Fruit fly (Drosophila melanogaster) whole organism, prepupa: ENCODE data around the gene CG13376.

ENCODE experiments used
- CG10631 ChIP-seq: fragments of 200-800 bp; sonication (Bioruptor generic); optimal IDR thresholded peaks from 2 replicates; lab custom pipeline; 2016; ENCODE audit warnings: missing biosample characterization, missing genetic modification characterization
- CG10669 ChIP-seq: fragments of 200-800 bp; sonication (Bioruptor generic); optimal IDR thresholded peaks from 3 replicates; lab custom pipeline; 2018; ENCODE audit warnings: missing biosample characterization, mild to moderate bottlenecking, missing genetic modification characterization, moderate library complexity
- CG11294 ChIP-seq: fragments of 200-800 bp; sonication (Bioruptor generic); IDR thresholded peaks from 2 replicates; pipeline ENCODE4 v1.3.6; 2022; ENCODE audit warnings: missing biosample characterization, missing genetic modification characterization
- CG11902 ChIP-seq: fragments of 200-800 bp; sonication (Bioruptor generic); optimal IDR thresholded peaks from 3 replicates; lab custom pipeline; 2016; ENCODE audit warnings: missing biosample characterization, missing genetic modification characterization
- CG1621 ChIP-seq: fragments of 200-800 bp; sonication (Bioruptor generic); optimal IDR thresholded peaks from 3 replicates; lab custom pipeline; 2018; ENCODE audit warnings: missing biosample characterization, mild to moderate bottlenecking, missing genetic modification characterization
- CG31627 ChIP-seq: fragments of 200-800 bp; sonication (Bioruptor generic); optimal IDR thresholded peaks from 3 replicates; lab custom pipeline; 2016; ENCODE audit warnings: missing biosample characterization, missing genetic modification characterization
- CG34406 ChIP-seq: fragments of 200-800 bp; sonication (Bioruptor generic); optimal IDR thresholded peaks from 3 replicates; lab custom pipeline; 2016; ENCODE audit warnings: missing biosample characterization, missing genetic modification characterization
- CG3919 ChIP-seq: fragments of 200-800 bp; sonication (Bioruptor generic); optimal IDR thresholded peaks from 3 replicates; lab custom pipeline; 2016; ENCODE audit warnings: missing biosample characterization, missing genetic modification characterization
- CG6163 ChIP-seq: fragments of 200-800 bp; sonication (Bioruptor generic); IDR thresholded peaks from 3 replicates; pipeline ENCODE4 v1.3.6; 2022; ENCODE audit warnings: missing biosample characterization, missing genetic modification characterization
- CG6808 ChIP-seq: fragments of 200-800 bp; sonication (Bioruptor generic); optimal IDR thresholded peaks from 3 replicates; lab custom pipeline; 2017; ENCODE audit warnings: missing biosample characterization, missing genetic modification characterization, mild to moderate bottlenecking, moderate library complexity, missing genetic modification reagents
- CG8119 ChIP-seq: fragments of 200-800 bp; sonication (Bioruptor generic); IDR thresholded peaks from 3 replicates; pipeline ENCODE4 v1.3.6; 2022; ENCODE audit warnings: missing biosample characterization, missing genetic modification characterization
- CG8319 ChIP-seq: fragments of 200-800 bp; sonication (Bioruptor generic); optimal IDR thresholded peaks from 3 replicates; lab custom pipeline; 2016; ENCODE audit warnings: missing biosample characterization, missing genetic modification characterization
- Eip75B ChIP-seq: fragments of 200-800 bp; sonication (Bioruptor generic); optimal IDR thresholded peaks from 3 replicates; lab custom pipeline; 2016; ENCODE audit warnings: missing biosample characterization, missing genetic modification characterization
- Eip78C ChIP-seq: fragments of 200-800 bp; sonication (Bioruptor generic); peaks from one replicate; lab custom pipeline; 2016; ENCODE audit warnings: missing biosample characterization, missing genetic modification characterization
- Ets96B ChIP-seq: fragments of 200-800 bp; optimal IDR thresholded peaks from 2 replicates; lab custom pipeline; 2019; ENCODE audit warnings: missing biosample characterization, mild to moderate bottlenecking, missing genetic modification characterization, moderate library complexity
- Gug ChIP-seq: fragments of 200-800 bp; sonication (Bioruptor generic); IDR thresholded peaks from 2 replicates; pipeline ENCODE4 v1.3.6; 2022; ENCODE audit warnings: missing biosample characterization, missing genetic modification characterization
- Hr39 ChIP-seq: fragments of 200-800 bp; sonication (Bioruptor generic); optimal IDR thresholded peaks from 2 replicates; lab custom pipeline; 2016; ENCODE audit warnings: missing biosample characterization, missing genetic modification characterization
- Hr4 ChIP-seq: fragments of 200-800 bp; sonication (Bioruptor generic); optimal IDR thresholded peaks from 3 replicates; lab custom pipeline; 2016; ENCODE audit warnings: missing biosample characterization, missing genetic modification characterization
- Lpt ChIP-seq: fragments of 200-800 bp; sonication (Bioruptor generic); optimal IDR thresholded peaks from 3 replicates; lab custom pipeline; 2016; ENCODE audit warnings: missing biosample characterization, missing genetic modification characterization
- Met ChIP-seq: fragments of 200-800 bp; sonication (Bioruptor generic); optimal IDR thresholded peaks from 3 replicates; lab custom pipeline; 2016; ENCODE audit warnings: missing biosample characterization, missing genetic modification characterization
- OdsH ChIP-seq: fragments of 200-800 bp; sonication (Bioruptor generic); optimal IDR thresholded peaks from 3 replicates; lab custom pipeline; 2016; ENCODE audit warnings: missing biosample characterization, missing genetic modification characterization
- Smox ChIP-seq: fragments of 200-800 bp; sonication (Bioruptor generic); optimal IDR thresholded peaks from 3 replicates; lab custom pipeline; 2016; ENCODE audit warnings: missing biosample characterization, missing genetic modification characterization
- Sox102F ChIP-seq: fragments of 200-800 bp; sonication (Bioruptor generic); optimal IDR thresholded peaks from 2 replicates; lab custom pipeline; 2016; ENCODE audit warnings: missing biosample characterization, mild to moderate bottlenecking, missing genetic modification characterization
- Sox14 ChIP-seq: fragments of 200-800 bp; sonication (Bioruptor generic); optimal IDR thresholded peaks from 3 replicates; lab custom pipeline; 2016; ENCODE audit warnings: missing biosample characterization, missing genetic modification characterization
- Sox15 ChIP-seq: fragments of 200-800 bp; sonication (Bioruptor generic); optimal IDR thresholded peaks from 3 replicates; lab custom pipeline; 2016; ENCODE audit warnings: missing biosample characterization, missing genetic modification characterization
- achi ChIP-seq: fragments of 200-800 bp; sonication (Bioruptor generic); optimal IDR thresholded peaks from 3 replicates; lab custom pipeline; 2016; ENCODE audit warnings: missing biosample characterization, missing genetic modification characterization
- cyc ChIP-seq: fragments of 200-800 bp; sonication (Bioruptor generic); optimal IDR thresholded peaks from 3 replicates; lab custom pipeline; 2016; ENCODE audit warnings: missing biosample characterization, missing genetic modification characterization
- dsx ChIP-seq: fragments of 200-800 bp; optimal IDR thresholded peaks from 3 replicates; lab custom pipeline; 2019; ENCODE audit warnings: missing biosample characterization, mild to moderate bottlenecking, missing genetic modification characterization, moderate library complexity; ENCODE audit not compliant: poor library complexity, severe bottlenecking
- eg ChIP-seq: fragments of 200-800 bp; sonication (Bioruptor generic); IDR thresholded peaks from 3 replicates; pipeline ENCODE4 v1.3.6; 2022; ENCODE audit warnings: missing biosample characterization, missing genetic modification characterization
- esn ChIP-seq: fragments of 200-800 bp; sonication (Bioruptor generic); optimal IDR thresholded peaks from 2 replicates; lab custom pipeline; 2016; ENCODE audit warnings: missing biosample characterization, mild to moderate bottlenecking, missing genetic modification characterization, moderate library complexity
- fkh ChIP-seq: fragments of 200-800 bp; sonication (Bioruptor generic); optimal IDR thresholded peaks from 3 replicates; lab custom pipeline; 2017; ENCODE audit warnings: missing biosample characterization, mild to moderate bottlenecking, missing genetic modification characterization, moderate library complexity
- lz ChIP-seq: fragments of 200-800 bp; sonication (Bioruptor generic); optimal IDR thresholded peaks from 3 replicates; lab custom pipeline; 2016; ENCODE audit warnings: missing biosample characterization, missing genetic modification characterization
- net ChIP-seq: fragments of 200-800 bp; sonication (Bioruptor generic); optimal IDR thresholded peaks from 3 replicates; lab custom pipeline; 2016; ENCODE audit warnings: missing biosample characterization, missing genetic modification characterization
- pdm3 ChIP-seq: fragments of 200-800 bp; sonication (Bioruptor generic); optimal IDR thresholded peaks from 3 replicates; lab custom pipeline; 2016; ENCODE audit warnings: missing biosample characterization, missing genetic modification characterization
- salr ChIP-seq, 2 experiments: fragments of 200-800 bp; sonication (Bioruptor generic); optimal IDR thresholded peaks; 3 replicates each; lab custom pipeline; 2016 to 2018; ENCODE audit warnings: missing biosample characterization in 2 of 2, missing genetic modification characterization in 2 of 2, mild to moderate bottlenecking in 1 of 2
- spab ChIP-seq: fragments of 200-800 bp; sonication (Bioruptor generic); optimal IDR thresholded peaks from 2 replicates; lab custom pipeline; 2017; ENCODE audit warnings: missing biosample characterization, mild to moderate bottlenecking, missing genetic modification characterization, missing genetic modification reagents
- ss ChIP-seq, 2 experiments: fragments of 200-800 bp; sonication (Bioruptor generic); optimal IDR thresholded peaks; 2 replicates in 1 of 2; 3 replicates in 1 of 2; lab custom pipeline; 2017 to 2018; ENCODE audit warnings: mild to moderate bottlenecking in 2 of 2, missing biosample characterization in 2 of 2, missing genetic modification characterization in 2 of 2, moderate library complexity in 1 of 2
- svp ChIP-seq: fragments of 200-800 bp; sonication (Bioruptor generic); peaks from one replicate; lab custom pipeline; 2016; ENCODE audit warnings: missing biosample characterization, missing genetic modification characterization
- topi ChIP-seq: fragments of 200-800 bp; sonication (Bioruptor generic); optimal IDR thresholded peaks from 3 replicates; lab custom pipeline; 2016; ENCODE audit warnings: missing biosample characterization, missing genetic modification characterization

The CG13376 gene

dm6 chrX:293254-293653, 26.4 kb upstream of the CG13376 start (continued):
- no peak for TF ChIP-seq CG6808 (GFP tag; lab: Kevin White, UChicago)
- no peak for TF ChIP-seq CG8319 (GFP tag; lab: Kevin White, UChicago)
- peak; percentile 66 for TF ChIP-seq Hr4 (GFP tag; lab: Kevin White, UChicago)
- TF ChIP-seq pdm3 (GFP tag; lab: Kevin White, UChicago), result peak; percentile 40
- TF ChIP-seq CG11902 (GFP tag; lab: Kevin White, UChicago), result no peak
- TF ChIP-seq CG6163, result no peak
- peak; percentile 37 for TF ChIP-seq Sox14 (GFP tag; lab: Kevin White, UChicago)
- TF ChIP-seq CG8119 (GFP tag; lab: Robert Waterston, UW), result peak; percentile 76; the same call in 2 of the 3 replicates
- TF ChIP-seq CG34406 (GFP tag; lab: Kevin White, UChicago), result peak; percentile 13
- no peak for TF ChIP-seq Sox15 (GFP tag; lab: Kevin White, UChicago)
- TF ChIP-seq Eip78C (GFP tag; lab: Kevin White, UChicago), result peak; percentile 80
- TF ChIP-seq Eip75B, result no peak
- TF ChIP-seq CG1621, result no peak
- peak; percentile 52 for TF ChIP-seq OdsH (GFP tag; lab: Kevin White, UChicago)
- TF ChIP-seq Smox (GFP tag; lab: Kevin White, UChicago), result peak; percentile 31
- TF ChIP-seq svp (GFP tag; lab: Kevin White, UChicago), result peak; percentile 69

DNA sequence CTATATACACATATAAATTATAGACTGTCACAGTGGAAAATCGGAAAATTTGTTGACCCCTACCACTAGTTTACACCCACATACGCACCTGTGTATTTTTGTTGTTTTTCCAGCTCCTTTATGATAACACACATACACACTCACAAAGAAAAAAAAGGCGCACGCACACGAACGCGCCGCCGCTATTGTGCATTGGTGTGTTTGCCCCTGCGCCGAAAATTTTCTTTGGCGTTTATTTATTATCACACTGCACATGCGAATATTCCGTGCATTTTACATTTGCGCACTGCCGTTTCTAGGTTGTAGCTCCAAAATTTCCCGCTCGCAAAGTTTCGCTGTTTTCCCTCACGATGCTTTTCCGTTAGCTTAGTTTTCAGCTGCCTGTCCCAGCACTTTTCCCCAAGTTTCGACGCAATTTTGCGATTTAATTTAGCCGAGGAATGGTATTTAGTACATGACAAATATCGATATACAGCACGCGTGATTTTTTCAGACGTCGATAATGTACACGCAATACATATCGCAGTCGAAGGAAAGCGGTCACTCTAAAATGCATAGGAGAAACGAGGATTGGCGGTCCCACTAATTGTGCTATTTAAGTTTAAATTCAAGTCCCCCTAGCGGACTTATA, 12.4 kb upstream of the CG13376 start, which contains the start of the genes CG3777 and ewg:
CG3777 (plus strand) TSS at position 607 of the 631 bp plus-strand sequence.
ewg (minus strand) TSS at position 622 of the 631 bp plus-strand sequence.
- TF ChIP-seq Hr39 (GFP tag; lab: Kevin White, UChicago), result no peak
- no peak for TF ChIP-seq esn (GFP tag; lab: Kevin White, UChicago)
- TF ChIP-seq fkh, result peak; percentile 4
- TF ChIP-seq CG10669 (GFP tag; lab: Kevin White, UChicago), result no peak
- TF ChIP-seq CG8319 (GFP tag; lab: Kevin White, UChicago), result no peak
- TF ChIP-seq Sox102F, result peak; percentile 13
- peak; percentile 28 for TF ChIP-seq svp (GFP tag; lab: Kevin White, UChicago)
- peak; percentile 47 for TF ChIP-seq Eip78C (GFP tag; lab: Kevin White, UChicago)
- peak; percentile 13 to 33 for TF ChIP-seq ss (GFP tag; optimal IDR thresholded peaks at IDR 0.05; lab: Kevin White, UChicago)

dm6 chrX:278370-279096, 11.7 kb upstream of the CG13376 start:
- TF ChIP-seq Eip78C (GFP tag; lab: Kevin White, UChicago), result peak; percentile 83
- TF ChIP-seq CG6808 (GFP tag; lab: Kevin White, UChicago), result no peak
- peak; percentile 6 for TF ChIP-seq Ets96B (tag; lab: Kevin White, UChicago)
- TF ChIP-seq salr (GFP tag; optimal IDR thresholded peaks at IDR 0.05; lab: Kevin White, UChicago), result peak in 1 of 2 experiments; percentile 32
- TF ChIP-seq achi, result no peak
- no peak for TF ChIP-seq spab (GFP tag; lab: Kevin White, UChicago)
- TF ChIP-seq eg, result no peak
- no peak for TF ChIP-seq pdm3 (GFP tag; lab: Kevin White, UChicago)
- TF ChIP-seq CG8119 (GFP tag; lab: Robert Waterston, UW), result peak; percentile 39; the same call in 1 of the 3 replicates
- no peak for TF ChIP-seq CG11294 (GFP tag; lab: Robert Waterston, UW)
- TF ChIP-seq topi, result no peak
- TF ChIP-seq net (GFP tag; lab: Kevin White, UChicago), result peak; percentile 33
- no peak for TF ChIP-seq lz (GFP tag; lab: Kevin White, UChicago)
- no peak for TF ChIP-seq Smox (GFP tag; lab: Kevin White, UChicago)
- peak; percentile 7 for TF ChIP-seq Lpt (GFP tag; lab: Kevin White, UChicago)
- peak; percentile 11 for TF ChIP-seq CG3919
- no peak for TF ChIP-seq dsx (GFP tag; lab: Kevin White, UChicago)
- no peak for TF ChIP-seq CG11902 (GFP tag; lab: Kevin White, UChicago)
- TF ChIP-seq Gug, result no peak
- TF ChIP-seq CG31627 (GFP tag; lab: Kevin White, UChicago), result peak; percentile 28
- peak; percentile 41 for TF ChIP-seq CG10631
- TF ChIP-seq Met (GFP tag; lab: Kevin White, UChicago), result no peak
- TF ChIP-seq Hr4 (GFP tag; lab: Kevin White, UChicago), result peak; percentile 56
- TF ChIP-seq cyc, result peak; percentile 8
- TF ChIP-seq CG10669 (GFP tag; lab: Kevin White, UChicago), result peak; percentile 17
